Worm (Caenorhabditis elegans) whole organism, L4 larva: Measurements from ENCODE around the gene flh-3.
"Not testable (repeated sequence)": the region's sequence is repeated elsewhere in the genome, so short reads cannot be mapped to it uniquely, and the experiment has no call there.

Experiments used
- F26F4.8 ChIP-seq: fragments of 200-800 bp; sonication (Bioruptor generic); conservative IDR thresholded peaks from 2 replicates; pipeline ENCODE4 v1.3.6; 2022; ENCODE audit warnings: missing genetic modification characterization, missing compliant biosample characterization
- T20F7.1 ChIP-seq: fragments of 200-800 bp; sonication (Bioruptor generic); optimal IDR thresholded peaks from 2 replicates; lab custom pipeline; 2018; ENCODE audit warnings: mild to moderate bottlenecking, missing genetic modification characterization, missing compliant biosample characterization
- aha-1 ChIP-seq: fragments of 150-350 bp; peaks from one replicate; lab custom pipeline; 2014; ENCODE audit warnings: missing biosample characterization, missing genetic modification characterization
- ama-1 ChIP-seq: fragments of 150-350 bp; optimal IDR thresholded peaks from 2 replicates; lab custom pipeline; 2014; ENCODE audit warnings: inconsistent platforms, mixed read lengths
- arid-1 ChIP-seq: fragments of 200-800 bp; sonication (Bioruptor generic); conservative IDR thresholded peaks from 2 replicates; pipeline ENCODE4 v1.3.6; 2022; ENCODE audit warnings: missing genetic modification reagents, missing genetic modification characterization, missing compliant biosample characterization
- ceh-28 ChIP-seq: fragments of 150-350 bp; optimal IDR thresholded peaks from 2 replicates; lab custom pipeline; 2014; ENCODE audit warnings: missing biosample characterization, missing genetic modification reagents, missing genetic modification characterization
- ceh-82 ChIP-seq: sonication (generic microtip); optimal IDR thresholded peaks from 2 replicates; lab custom pipeline; 2017; ENCODE audit warnings: missing biosample characterization, missing genetic modification characterization
- ces-1 ChIP-seq: fragments of 150-350 bp; sonication (generic microtip); optimal IDR thresholded peaks from 4 replicates; lab custom pipeline; 2014; ENCODE audit warnings: missing biosample characterization, missing genetic modification reagents, missing genetic modification characterization
- ctbp-1 ChIP-seq: fragments of 200-800 bp; sonication (Bioruptor generic); IDR thresholded peaks from 2 replicates; pipeline ENCODE4 v1.3.6; 2022; ENCODE audit warnings: missing genetic modification reagents, missing genetic modification characterization, missing compliant biosample characterization
- daf-16 ChIP-seq, 3 experiments: sonication (generic microtip); optimal IDR thresholded peaks; 2 replicates each; lab custom pipeline; 2016 to 2017; ENCODE audit warnings: missing genetic modification characterization in 3 of 3, missing genetic modification reagents in 3 of 3, mild to moderate bottlenecking in 2 of 3, missing compliant biosample characterization in 2 of 3, missing biosample characterization in 1 of 3, moderate library complexity in 1 of 3
- dpl-1 ChIP-seq: fragments of 150-350 bp; optimal IDR thresholded peaks from 2 replicates; lab custom pipeline; 2014; ENCODE audit warnings: missing biosample characterization, missing genetic modification reagents, missing genetic modification characterization
- dve-1 ChIP-seq: sonication (generic microtip); optimal IDR thresholded peaks from 2 replicates; lab custom pipeline; 2017; ENCODE audit warnings: antibody characterized with exemption, mild to moderate bottlenecking, missing genetic modification characterization, missing compliant biosample characterization; ENCODE audit not compliant: insufficient read depth
- egl-27 ChIP-seq: sonication (generic microtip); optimal IDR thresholded peaks from 3 replicates; lab custom pipeline; 2017; ENCODE audit warnings: missing biosample characterization, missing genetic modification reagents, missing genetic modification characterization
- egl-43 ChIP-seq: fragments of 200-800 bp; sonication (Bioruptor generic); IDR thresholded peaks from 2 replicates; pipeline ENCODE4 v1.3.6; 2022; ENCODE audit warnings: missing genetic modification reagents, missing genetic modification characterization, missing compliant biosample characterization
- hlh-11 ChIP-seq: fragments of 200-800 bp; sonication (Bioruptor generic); optimal IDR thresholded peaks from 2 replicates; lab custom pipeline; 2018; ENCODE audit warnings: mild to moderate bottlenecking, missing genetic modification characterization, missing compliant biosample characterization
- lin-1 ChIP-seq: fragments of 200-800 bp; sonication (Bioruptor generic); IDR thresholded peaks from 2 replicates; pipeline ENCODE4 v1.3.6; 2022; ENCODE audit warnings: missing genetic modification reagents, missing genetic modification characterization, missing compliant biosample characterization
- lin-15B ChIP-seq: fragments of 150-350 bp; sonication (generic microtip); optimal IDR thresholded peaks from 3 replicates; lab custom pipeline; 2014; ENCODE audit warnings: missing biosample characterization, missing genetic modification characterization
- lin-29 ChIP-seq: fragments of 200-800 bp; sonication (Bioruptor generic); IDR thresholded peaks from 2 replicates; pipeline ENCODE4 v1.3.6; 2022; ENCODE audit warnings: missing genetic modification reagents, missing genetic modification characterization, missing compliant biosample characterization
- lsy-2 ChIP-seq, 2 experiments: fragments of 150-350 bp in 1 of 2; sonication (generic microtip) in 1 of 2; optimal IDR thresholded peaks; 2 replicates each; lab custom pipeline; 2014 to 2017; ENCODE audit warnings: missing biosample characterization in 2 of 2, missing genetic modification characterization in 2 of 2
- madf-9 ChIP-seq: fragments of 200-800 bp; sonication (Bioruptor generic); conservative IDR thresholded peaks from 2 replicates; pipeline ENCODE4 v1.3.6; 2022; ENCODE audit warnings: missing genetic modification reagents, missing genetic modification characterization, missing compliant biosample characterization
- mdl-1 ChIP-seq, 2 experiments: fragments of 150-350 bp in 1 of 2; sonication (generic microtip) in 1 of 2; optimal IDR thresholded peaks; 2 replicates each; lab custom pipeline; 2014 to 2017; ENCODE audit warnings: missing biosample characterization in 2 of 2, missing genetic modification characterization in 2 of 2
- mdt-29 ChIP-seq: fragments of 200-800 bp; sonication (Bioruptor generic); IDR thresholded peaks from 2 replicates; pipeline ENCODE4 v1.3.6; 2022; ENCODE audit warnings: missing genetic modification reagents, missing genetic modification characterization, missing compliant biosample characterization
- mes-2 ChIP-seq: sonication (generic microtip); optimal IDR thresholded peaks from 2 replicates; lab custom pipeline; 2016; ENCODE audit warnings: missing genotype, mild to moderate bottlenecking, missing genetic modification characterization, missing compliant biosample characterization; ENCODE audit not compliant: poor library complexity, severe bottlenecking
- mxl-3 ChIP-seq: fragments of 200-800 bp; sonication (Bioruptor generic); optimal IDR thresholded peaks from 2 replicates; lab custom pipeline; 2018; ENCODE audit warnings: mild to moderate bottlenecking, missing genetic modification characterization, missing compliant biosample characterization
- nhr-102 ChIP-seq: sonication (generic microtip); optimal IDR thresholded peaks from 2 replicates; lab custom pipeline; 2016; ENCODE audit warnings: mild to moderate bottlenecking, missing genetic modification characterization, moderate library complexity, missing compliant biosample characterization
- nhr-11 ChIP-seq: fragments of 150-350 bp; optimal IDR thresholded peaks from 2 replicates; lab custom pipeline; 2014; ENCODE audit warnings: missing biosample characterization, missing genetic modification characterization
- nhr-237 ChIP-seq: sonication (generic microtip); optimal IDR thresholded peaks from 2 replicates; lab custom pipeline; 2017; ENCODE audit warnings: missing biosample characterization, missing genetic modification characterization
- nhr-28 ChIP-seq: fragments of 150-350 bp; optimal IDR thresholded peaks from 2 replicates; lab custom pipeline; 2014; ENCODE audit warnings: missing biosample characterization, missing genetic modification characterization
- nhr-41 ChIP-seq: fragments of 200-800 bp; sonication (Bioruptor generic); IDR thresholded peaks from 2 replicates; pipeline ENCODE4 v1.3.6; 2022; ENCODE audit warnings: missing genetic modification reagents, missing genetic modification characterization, missing compliant biosample characterization
- nhr-42 ChIP-seq: fragments of 200-800 bp; sonication (Bioruptor generic); IDR thresholded peaks from 2 replicates; pipeline ENCODE4 v1.3.6; 2022; ENCODE audit warnings: missing genetic modification characterization, missing compliant biosample characterization
- nhr-76 ChIP-seq: fragments of 150-350 bp; optimal IDR thresholded peaks from 2 replicates; lab custom pipeline; 2014; ENCODE audit warnings: missing biosample characterization, missing genetic modification characterization
- nhr-77 ChIP-seq: fragments of 150-350 bp; optimal IDR thresholded peaks from 2 replicates; lab custom pipeline; 2014; ENCODE audit warnings: missing biosample characterization, missing genetic modification characterization
- php-3 ChIP-seq: fragments of 200-800 bp; sonication (Bioruptor generic); IDR thresholded peaks from 2 replicates; pipeline ENCODE4 v1.3.6; 2022; ENCODE audit warnings: missing genetic modification reagents, missing genetic modification characterization, missing compliant biosample characterization
- pqm-1 ChIP-seq: sonication (generic microtip); optimal IDR thresholded peaks from 2 replicates; lab custom pipeline; 2017; ENCODE audit warnings: missing biosample characterization, missing genetic modification characterization
- rbr-2 ChIP-seq: sonication (generic microtip); optimal IDR thresholded peaks from 2 replicates; lab custom pipeline; 2016; ENCODE audit warnings: missing genotype, missing genetic modification characterization, missing compliant biosample characterization
- set-16 ChIP-seq: fragments of 200-800 bp; sonication (Bioruptor generic); IDR thresholded peaks from 2 replicates; pipeline ENCODE4 v1.3.6; 2022; ENCODE audit warnings: missing genetic modification reagents, missing genetic modification characterization, missing compliant biosample characterization
- tra-1 ChIP-seq: fragments of 200-800 bp; sonication (Bioruptor generic); IDR thresholded peaks from 2 replicates; pipeline ENCODE4 v1.3.6; 2022; ENCODE audit warnings: missing genetic modification reagents, missing genetic modification characterization, missing compliant biosample characterization
- unc-130 ChIP-seq: sonication (generic microtip); optimal IDR thresholded peaks from 2 replicates; lab custom pipeline; 2016; ENCODE audit warnings: missing genetic modification reagents, missing genetic modification characterization, missing compliant biosample characterization
- unc-39 ChIP-seq: sonication (generic microtip); optimal IDR thresholded peaks from 2 replicates; lab custom pipeline; 2017; ENCODE audit warnings: missing biosample characterization, missing genetic modification characterization
- zfp-2 ChIP-seq: sonication (generic microtip); optimal IDR thresholded peaks from 2 replicates; lab custom pipeline; 2016; ENCODE audit warnings: mild to moderate bottlenecking, missing genetic modification characterization, missing compliant biosample characterization
- zfp-3 ChIP-seq: fragments of 200-800 bp; sonication (Bioruptor generic); conservative IDR thresholded peaks from 2 replicates; pipeline ENCODE4 v1.3.6; 2022; ENCODE audit warnings: missing genetic modification reagents, missing genetic modification characterization, missing compliant biosample characterization
- ztf-11 ChIP-seq: fragments of 150-350 bp; optimal IDR thresholded peaks from 2 replicates; lab custom pipeline; 2014; ENCODE audit warnings: missing biosample characterization, missing genetic modification characterization
- ztf-7 ChIP-seq: fragments of 150-350 bp; optimal IDR thresholded peaks from 2 replicates; lab custom pipeline; 2014; ENCODE audit warnings: missing biosample characterization, missing genetic modification characterization

flh-3 gene

DNA sequence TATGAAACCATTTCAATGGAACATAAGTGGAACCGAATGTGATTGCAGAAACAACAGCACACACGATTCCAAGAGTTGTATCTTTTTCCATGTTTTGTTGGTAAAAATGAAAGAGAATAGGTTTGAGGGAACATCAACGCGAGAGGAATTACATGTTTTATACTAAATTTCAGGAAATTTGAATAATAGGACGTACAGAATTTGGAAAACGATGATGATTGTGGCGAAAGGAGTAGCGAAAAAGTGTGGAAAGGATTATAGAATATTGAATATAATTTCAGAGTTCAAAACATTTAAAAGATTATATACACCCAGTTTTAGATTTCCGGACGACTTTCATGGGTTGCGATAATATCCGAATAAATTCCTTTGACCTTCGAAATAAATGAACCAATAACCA is 39.1 kb downstream of the flh-3 start, which contains the start of gene F49C12.6:
TSS of gene F49C12.6 (minus strand) at position 101 of the 400 bp plus-strand sequence.
- TF ChIP-seq nhr-28 (tag; lab: Kevin White, UChicago) (no peak), tra-1 (GFP tag; lab: Robert Waterston, UW) (no peak), ztf-7 (tag; lab: Kevin White, UChicago) (no peak), egl-43 (GFP tag; lab: Robert Waterston, UW) (no peak), unc-39 (tag; lab: Kevin White, UChicago) (no peak), nhr-102 (no peak)

DNA sequence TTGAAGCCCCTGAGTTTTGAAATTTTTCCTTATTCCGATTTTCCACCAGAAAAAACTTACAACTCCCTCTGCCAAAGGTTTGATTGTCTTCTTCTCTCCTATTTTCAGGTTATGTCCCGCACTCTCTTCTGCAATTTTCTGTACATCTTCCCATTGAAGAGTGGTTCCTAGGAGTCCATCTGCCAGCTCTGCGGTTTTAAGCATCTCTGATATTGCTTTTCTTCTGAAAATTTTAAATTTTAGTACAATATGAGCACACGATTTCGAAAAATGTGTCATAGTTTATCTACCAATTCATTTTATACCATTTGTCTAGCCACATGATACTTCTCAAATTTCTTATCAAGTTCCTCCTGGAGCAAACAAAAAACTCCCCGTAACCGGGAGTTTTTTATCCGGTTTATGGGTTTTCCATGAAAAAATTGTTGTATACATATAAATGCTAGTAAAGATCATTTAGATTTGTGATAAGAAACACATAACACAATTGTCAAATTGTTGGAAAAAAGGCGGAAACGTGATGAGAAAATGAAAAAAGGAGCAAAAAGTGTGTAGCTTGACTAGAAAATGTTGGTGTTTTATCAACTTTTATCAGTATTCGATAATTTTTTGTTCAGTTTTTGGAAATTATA is 41.2 kb downstream of the flh-3 start:
- TF ChIP-seq arid-1 (GFP tag; lab: Robert Waterston, UW) (no peak), ama-1 (no peak), pqm-1 (tag; lab: Kevin White, UChicago) (peak; percentile 44), lin-1 (GFP tag; lab: Robert Waterston, UW) (peak; percentile 20; the same call in 1 of the 2 replicates), daf-16 (GFP tag; optimal IDR thresholded peaks at IDR 0.05; lab: Kevin White, UChicago) (no peak), daf-16 (tag; optimal IDR thresholded peaks at IDR 0.05; lab: Kevin White, UChicago) (peak; percentile 62), mes-2 (tag; lab: Kevin White, UChicago) (no peak), nhr-28 (tag; lab: Kevin White, UChicago) (peak; percentile 71), rbr-2 (tag; lab: Kevin White, UChicago) (no peak), php-3 (GFP tag; lab: Robert Waterston, UW) (0 out of 2 replicates have a peak, but pooled peaks have one; percentile 32), nhr-237 (tag; lab: Kevin White, UChicago) (no peak), nhr-77 (peak; percentile 74), aha-1 (tag; lab: Kevin White, UChicago) (peak; percentile 91), nhr-11 (no peak), mdl-1 (tag; optimal IDR thresholded peaks at IDR 0.05; lab: Kevin White, UChicago) (peak in 1 of 2 experiments; percentile 43), ctbp-1 (GFP tag; lab: Robert Waterston, UW) (no peak), hlh-11 (tag; lab: Kevin White, UChicago) (peak; percentile 57), nhr-41 (no peak), T20F7.1 (GFP tag; lab: Kevin White, UChicago) (peak; percentile 13), zfp-2 (tag; lab: Kevin White, UChicago) (no peak), egl-27 (tag; lab: Kevin White, UChicago) (no peak)
- TF ChIP-seq, all 104 proteins: peak for 10

DNA sequence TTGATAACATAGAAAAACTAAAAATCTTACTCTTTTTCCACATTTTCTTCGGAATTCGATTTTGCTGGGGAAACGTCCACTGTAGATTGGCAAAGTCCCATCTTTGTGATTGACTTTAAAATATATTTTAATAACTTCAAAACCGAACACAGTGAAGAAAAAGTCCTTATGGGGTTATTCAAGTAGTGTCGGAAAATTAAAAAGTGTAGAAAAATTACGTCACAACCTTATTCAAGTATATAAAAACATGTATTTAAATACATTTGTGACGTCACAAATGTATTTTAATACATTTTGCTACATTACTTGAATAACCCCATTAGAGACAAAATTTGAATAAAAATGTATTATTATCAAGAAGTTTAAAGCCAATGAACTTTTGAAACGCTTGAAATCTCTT is 42.9 kb downstream of the flh-3 start, which contains the start of gene F49C12.7:
TSS of gene F49C12.7 (minus strand) at position 101 of the 400 bp plus-strand sequence.
- not testable (repeated sequence) for TF ChIP-seq mxl-3 (GFP tag; lab: Kevin White, UChicago); php-3 (GFP tag; lab: Robert Waterston, UW); ceh-28 (tag; lab: Kevin White, UChicago)

DNA sequence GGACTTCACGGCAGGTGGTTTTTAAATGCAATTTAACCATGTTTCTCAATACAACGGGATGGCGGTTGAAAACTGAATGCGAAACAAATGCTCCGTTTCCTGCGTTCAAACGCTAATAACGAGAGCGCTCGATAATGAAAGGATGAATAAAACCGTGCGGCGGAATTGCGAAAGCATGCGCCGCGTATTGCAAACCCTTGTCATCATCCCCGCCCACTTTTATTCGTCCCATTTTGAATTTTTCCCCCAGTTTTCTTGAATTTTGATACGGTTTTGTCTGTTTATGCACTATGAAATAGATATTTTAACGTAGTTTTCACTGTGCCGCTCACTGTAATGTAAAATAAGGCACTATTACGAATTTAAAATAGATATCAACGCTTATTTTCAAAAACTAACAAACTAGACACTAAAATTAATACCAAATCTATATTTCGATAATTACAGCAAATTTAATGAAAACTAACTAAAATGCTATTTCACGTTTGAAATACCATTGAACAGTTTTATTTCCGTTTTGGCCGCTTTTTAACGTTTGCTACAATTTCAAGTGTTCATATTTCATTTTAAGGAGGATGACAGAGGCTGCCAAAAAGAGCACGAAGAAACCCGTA is 46.3 kb downstream of the flh-3 start, which contains the start of the genes F49C12.9 and rpn-7:
TSS of gene F49C12.9 (minus strand) at position 148 of the 614 bp plus-strand sequence.
TSS of gene rpn-7 (plus strand) at position 564 of the 614 bp plus-strand sequence.
- TF ChIP-seq nhr-42 (GFP tag; lab: Robert Waterston, UW) (no peak), ztf-11 (tag; lab: Kevin White, UChicago) (no peak), ces-1 (GFP tag; lab: Kevin White, UChicago) (no peak), php-3 (GFP tag; lab: Robert Waterston, UW) (no peak), dve-1 (tag; lab: Kevin White, UChicago) (peak; percentile 19), egl-43 (GFP tag; lab: Robert Waterston, UW) (no peak), dpl-1 (GFP tag; lab: Kevin White, UChicago) (peak; percentile 47), mdt-29 (GFP tag; lab: Robert Waterston, UW) (no peak), unc-130 (no peak), lin-29 (GFP tag; lab: Robert Waterston, UW) (no peak), lin-15B (tag; lab: Kevin White, UChicago) (no peak), pqm-1 (tag; lab: Kevin White, UChicago) (no peak), ceh-82 (tag; lab: Kevin White, UChicago) (no peak), zfp-2 (tag; lab: Kevin White, UChicago) (no peak), nhr-76 (tag; lab: Kevin White, UChicago) (no peak), zfp-3 (GFP tag; lab: Robert Waterston, UW) (no peak), set-16 (GFP tag; lab: Robert Waterston, UW) (no peak), lsy-2 (tag; optimal IDR thresholded peaks at IDR 0.05; lab: Kevin White, UChicago) (no peak), ama-1 (no peak), madf-9 (GFP tag; lab: Robert Waterston, UW) (no peak), F26F4.8 (no peak), rbr-2 (tag; lab: Kevin White, UChicago) (peak; percentile 19)
